Worm (Caenorhabditis elegans) whole organism, mixed stage, embryonic: ENCODE results near the gene K09C6.2.

ENCODE experiments used
- M03D4.4 ChIP-seq: sonication (generic microtip); optimal IDR thresholded peaks from 2 replicates; lab custom pipeline; 2017; ENCODE audit warnings: mild to moderate bottlenecking, missing genetic modification characterization, missing compliant biosample characterization
- lsy-2 ChIP-seq: fragments of 150-350 bp; optimal IDR thresholded peaks from 2 replicates; lab custom pipeline; 2014; ENCODE audit warnings: missing biosample characterization, missing genetic modification characterization
- nhr-76 ChIP-seq: sonication (generic microtip); optimal IDR thresholded peaks from 2 replicates; lab custom pipeline; 2017; ENCODE audit warnings: missing biosample characterization, missing genetic modification characterization
- snpc-4 ChIP-seq: fragments of 150-350 bp; optimal IDR thresholded peaks from 2 replicates; lab custom pipeline; 2014; ENCODE audit warnings: missing biosample characterization, missing genetic modification characterization
- sptf-1 ChIP-seq: sonication (generic microtip); optimal IDR thresholded peaks from 2 replicates; lab custom pipeline; 2017; ENCODE audit warnings: mild to moderate bottlenecking, missing genetic modification characterization, moderate library complexity, missing compliant biosample characterization
- ztf-11 ChIP-seq: fragments of 150-350 bp; optimal IDR thresholded peaks from 2 replicates; lab custom pipeline; 2014; ENCODE audit warnings: missing biosample characterization, missing genetic modification characterization

ce11 chrV:810281-810862, 46.3 kb upstream of the K09C6.2 start, which contains the start of gene R13D11.4:
- no peak for TF ChIP-seq nhr-76 (tag; lab: Kevin White, UChicago)
- TF ChIP-seq snpc-4 (tag; lab: Kevin White, UChicago): no peak
- no peak for TF ChIP-seq sptf-1 (tag; lab: Kevin White, UChicago)
- TF ChIP-seq lsy-2 (tag; lab: Kevin White, UChicago): no peak
- no peak for TF ChIP-seq M03D4.4 (tag; lab: Kevin White, UChicago)
- TF ChIP-seq ztf-11 (tag; lab: Kevin White, UChicago): no peak
